Worm (Caenorhabditis elegans) whole organism, late embryonic: ENCODE measurements around the gene ZK930.2.
A peak's percentile ranks its signal among the peaks of the same experiment; 100 is the strongest.

Experiments
- K02D7.2 ChIP-seq: sonication (generic microtip); optimal IDR thresholded peaks from 2 replicates; lab custom pipeline; 2017; ENCODE audit warnings: mild to moderate bottlenecking, missing genetic modification characterization, missing compliant biosample characterization
- K09A11.1 ChIP-seq: sonication (generic microtip); optimal IDR thresholded peaks from 2 replicates; lab custom pipeline; 2017; ENCODE audit warnings: antibody characterized with exemption, mild to moderate bottlenecking, missing genetic modification characterization, missing compliant biosample characterization; ENCODE audit not compliant: insufficient read depth
- T23F11.4 ChIP-seq: fragments of 200-800 bp; sonication (Bioruptor generic); optimal IDR thresholded peaks from 2 replicates; lab custom pipeline; 2018; ENCODE audit warnings: mild to moderate bottlenecking, missing genetic modification characterization, missing compliant biosample characterization
- ceh-24 ChIP-seq: sonication (generic microtip); optimal IDR thresholded peaks from 2 replicates; lab custom pipeline; 2016; ENCODE audit warnings: mild to moderate bottlenecking, missing genetic modification characterization, missing compliant biosample characterization
- ceh-31 ChIP-seq: sonication (generic microtip); optimal IDR thresholded peaks from 2 replicates; lab custom pipeline; 2016; ENCODE audit warnings: missing genetic modification characterization, missing compliant biosample characterization
- ceh-45 ChIP-seq: fragments of 200-800 bp; sonication (Bioruptor generic); IDR thresholded peaks from 2 replicates; pipeline ENCODE4 v1.3.6; 2022; ENCODE audit warnings: missing genetic modification reagents, missing genetic modification characterization, missing compliant biosample characterization
- ceh-48 ChIP-seq: sonication (generic microtip); optimal IDR thresholded peaks from 2 replicates; lab custom pipeline; 2016; ENCODE audit warnings: missing genetic modification characterization, inconsistent platforms, missing compliant biosample characterization
- ceh-6 ChIP-seq: fragments of 200-800 bp; sonication (Bioruptor generic); optimal IDR thresholded peaks from 2 replicates; lab custom pipeline; 2018; ENCODE audit warnings: mild to moderate bottlenecking, missing genetic modification characterization, missing compliant biosample characterization
- che-1 ChIP-seq: sonication (generic microtip); optimal IDR thresholded peaks from 2 replicates; lab custom pipeline; 2016; ENCODE audit warnings: mild to moderate bottlenecking, missing genetic modification characterization, missing compliant biosample characterization
- dmd-4 ChIP-seq: sonication (generic microtip); optimal IDR thresholded peaks from 2 replicates; lab custom pipeline; 2016; ENCODE audit warnings: borderline replicate concordance, missing genetic modification characterization, missing compliant biosample characterization
- elt-2 ChIP-seq: sonication (generic microtip); optimal IDR thresholded peaks from 2 replicates; lab custom pipeline; 2016; ENCODE audit warnings: missing genetic modification reagents, missing genetic modification characterization, missing compliant biosample characterization
- ets-4 ChIP-seq: sonication (generic microtip); optimal IDR thresholded peaks from 2 replicates; lab custom pipeline; 2016; ENCODE audit warnings: missing genetic modification characterization, missing compliant biosample characterization
- fax-1 ChIP-seq: sonication (generic microtip); optimal IDR thresholded peaks from 2 replicates; lab custom pipeline; 2016; ENCODE audit warnings: missing genotype, missing genetic modification characterization, missing compliant biosample characterization
- fkh-6 ChIP-seq: sonication (generic microtip); optimal IDR thresholded peaks from 2 replicates; lab custom pipeline; 2016; ENCODE audit warnings: missing genetic modification characterization, missing compliant biosample characterization
- gmeb-2 ChIP-seq: sonication (generic microtip); optimal IDR thresholded peaks from 2 replicates; lab custom pipeline; 2016; ENCODE audit warnings: missing genetic modification characterization, inconsistent platforms, missing compliant biosample characterization
- hlh-15 ChIP-seq: sonication (generic microtip); optimal IDR thresholded peaks from 2 replicates; lab custom pipeline; 2016; ENCODE audit warnings: missing genetic modification characterization, missing compliant biosample characterization
- hlh-30 ChIP-seq: sonication (generic microtip); optimal IDR thresholded peaks from 2 replicates; lab custom pipeline; 2017; ENCODE audit warnings: antibody characterized with exemption, missing genetic modification characterization, missing compliant biosample characterization; ENCODE audit not compliant: insufficient read depth
- hlh-8 ChIP-seq: sonication (generic microtip); optimal IDR thresholded peaks from 2 replicates; lab custom pipeline; 2016; ENCODE audit warnings: missing genotype, missing genetic modification characterization, missing compliant biosample characterization
- lim-6 ChIP-seq: sonication (generic microtip); optimal IDR thresholded peaks from 2 replicates; lab custom pipeline; 2016; ENCODE audit warnings: missing genetic modification characterization, missing compliant biosample characterization
- madf-2 ChIP-seq: sonication (generic microtip); optimal IDR thresholded peaks from 2 replicates; lab custom pipeline; 2017; ENCODE audit warnings: missing genetic modification characterization, missing compliant biosample characterization
- mec-3 ChIP-seq: sonication (generic microtip); optimal IDR thresholded peaks from 2 replicates; lab custom pipeline; 2016; ENCODE audit warnings: borderline replicate concordance, missing genetic modification characterization, missing compliant biosample characterization
- nfya-1 ChIP-seq: sonication (generic microtip); optimal IDR thresholded peaks from 2 replicates; lab custom pipeline; 2017; ENCODE audit warnings: missing genetic modification characterization, mild to moderate bottlenecking, missing compliant biosample characterization, antibody characterized with exemption, moderate library complexity
- nhr-232 ChIP-seq: sonication (generic microtip); optimal IDR thresholded peaks from 2 replicates; lab custom pipeline; 2016; ENCODE audit warnings: missing genetic modification characterization, missing compliant biosample characterization
- odd-2 ChIP-seq: sonication (generic microtip); optimal IDR thresholded peaks from 2 replicates; lab custom pipeline; 2017; ENCODE audit warnings: antibody characterized with exemption, mild to moderate bottlenecking, missing genetic modification characterization, missing compliant biosample characterization
- pag-3 ChIP-seq: sonication (generic microtip); optimal IDR thresholded peaks from 2 replicates; lab custom pipeline; 2016; ENCODE audit warnings: missing compliant biosample characterization, missing genetic modification characterization, borderline replicate concordance
- pat-9 ChIP-seq: fragments of 200-800 bp; sonication (Bioruptor generic); optimal IDR thresholded peaks from 2 replicates; lab custom pipeline; 2018; ENCODE audit warnings: mild to moderate bottlenecking, missing genetic modification characterization, moderate library complexity, missing compliant biosample characterization
- pha-2 ChIP-seq: sonication (generic microtip); optimal IDR thresholded peaks from 2 replicates; lab custom pipeline; 2017; ENCODE audit warnings: mild to moderate bottlenecking, missing genetic modification characterization, missing compliant biosample characterization
- pha-4 ChIP-seq: fragments of 150-350 bp; optimal IDR thresholded peaks from 2 replicates; lab custom pipeline; 2018; ENCODE audit warnings: missing biosample characterization, missing genetic modification reagents, missing genetic modification characterization
- pqm-1 ChIP-seq: sonication (generic microtip); optimal IDR thresholded peaks from 2 replicates; lab custom pipeline; 2016; ENCODE audit warnings: missing genetic modification characterization, missing compliant biosample characterization
- pros-1 ChIP-seq: fragments of 150-350 bp; optimal IDR thresholded peaks from 2 replicates; lab custom pipeline; 2014; ENCODE audit warnings: missing biosample characterization, missing genetic modification reagents, missing genetic modification characterization
- rnt-1 ChIP-seq: sonication (generic microtip); optimal IDR thresholded peaks from 2 replicates; lab custom pipeline; 2016; ENCODE audit warnings: missing genetic modification characterization, missing compliant biosample characterization
- sdc-2 ChIP-seq: sonication (generic microtip); optimal IDR thresholded peaks from 2 replicates; lab custom pipeline; 2016; ENCODE audit warnings: missing genotype, missing genetic modification characterization, missing compliant biosample characterization
- sox-4 ChIP-seq: sonication (generic microtip); optimal IDR thresholded peaks from 2 replicates; lab custom pipeline; 2017; ENCODE audit warnings: mild to moderate bottlenecking, missing genetic modification characterization, inconsistent platforms, missing compliant biosample characterization
- unc-55 ChIP-seq: sonication (generic microtip); optimal IDR thresholded peaks from 2 replicates; lab custom pipeline; 2017; ENCODE audit warnings: missing biosample characterization, missing genetic modification reagents, missing genetic modification characterization
- unc-86 ChIP-seq: sonication (generic microtip); optimal IDR thresholded peaks from 2 replicates; lab custom pipeline; 2016; ENCODE audit warnings: missing genetic modification characterization, missing compliant biosample characterization
- zip-5 ChIP-seq: sonication (generic microtip); optimal IDR thresholded peaks from 2 replicates; lab custom pipeline; 2016; ENCODE audit warnings: missing genetic modification characterization, missing compliant biosample characterization
- ztf-16 ChIP-seq: sonication (generic microtip); optimal IDR thresholded peaks from 2 replicates; lab custom pipeline; 2017; ENCODE audit warnings: missing genetic modification characterization, missing compliant biosample characterization

ZK930.2 gene

DNA sequence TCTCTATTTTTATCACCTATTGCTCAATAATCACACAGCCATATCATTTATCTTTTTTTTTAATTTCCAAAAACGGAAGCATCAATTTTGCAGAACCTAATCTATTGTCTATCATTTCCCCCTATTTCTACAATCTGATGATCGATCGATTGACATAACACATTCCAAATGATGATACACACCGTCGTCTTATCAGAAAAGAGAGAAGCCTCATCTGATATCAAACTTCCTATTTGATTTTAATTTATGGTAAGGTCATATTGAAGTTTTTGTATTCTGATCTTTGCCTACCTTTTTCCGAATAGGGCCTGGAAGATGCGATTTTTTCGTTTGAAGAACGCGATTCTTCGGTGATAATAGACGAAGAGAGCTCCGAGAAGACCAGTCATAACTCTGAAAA lies 43.7 kb downstream of the ZK930.2 start:
- TF ChIP-seq unc-86 (tag; lab: Kevin White, UChicago) (no peak), che-1 (tag; lab: Kevin White, UChicago) (no peak), ztf-16 (no peak), ceh-45 (GFP tag; lab: Robert Waterston, UW) (no peak), pros-1 (tag; lab: Kevin White, UChicago) (no peak), nfya-1 (tag; lab: Kevin White, UChicago) (no peak), ceh-24 (tag; lab: Kevin White, UChicago) (no peak), pha-2 (tag; lab: Kevin White, UChicago) (no peak), zip-5 (tag; lab: Kevin White, UChicago) (no peak), gmeb-2 (tag; lab: Kevin White, UChicago) (no peak), lim-6 (tag; lab: Kevin White, UChicago) (no peak), ceh-31 (tag; lab: Kevin White, UChicago) (no peak), odd-2 (no peak), dmd-4 (tag; lab: Kevin White, UChicago) (no peak)

DNA sequence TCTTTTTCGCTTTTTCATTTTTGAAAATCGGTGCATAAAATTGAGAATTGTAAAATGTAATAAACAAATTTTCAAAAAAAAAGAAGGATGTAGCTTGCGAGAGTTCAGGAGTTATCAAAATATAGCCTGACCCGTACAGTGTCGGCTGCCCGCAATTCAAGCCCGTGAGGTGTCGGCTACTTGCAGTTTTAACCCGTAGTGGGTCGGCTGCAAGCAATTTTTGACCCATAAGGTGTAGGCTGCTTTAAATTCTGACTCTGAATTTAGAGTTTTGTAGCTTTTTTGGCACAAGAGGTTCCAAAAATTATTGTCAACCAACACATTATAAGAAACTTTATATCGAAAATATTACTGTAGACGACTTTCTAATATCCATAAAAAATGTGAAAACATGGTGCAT lies 47.3 kb downstream of the ZK930.2 start:
- TF ChIP-seq ets-4: no peak
- no peak for TF ChIP-seq fax-1 (tag; lab: Kevin White, UChicago)
- TF ChIP-seq K09A11.1 (tag; lab: Kevin White, UChicago): no peak

DNA sequence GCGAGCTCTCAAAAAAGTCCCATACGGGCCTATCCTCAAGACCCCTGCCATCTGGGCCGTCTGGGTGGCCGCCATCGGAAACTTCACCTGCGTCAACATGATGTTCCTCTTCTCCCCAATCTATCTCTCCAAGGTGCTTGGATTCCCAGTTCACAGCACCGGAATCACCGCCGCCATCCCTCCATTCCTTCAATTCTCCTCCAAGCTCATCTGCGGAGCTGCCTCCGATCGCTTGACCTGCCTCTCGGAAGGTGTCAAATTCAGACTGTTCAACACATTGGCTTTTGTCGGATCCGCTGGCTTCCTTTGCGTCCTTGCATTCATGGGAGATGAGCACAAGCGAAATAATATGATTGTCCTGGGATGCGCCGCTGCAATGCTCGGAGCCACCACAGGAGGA lies 48.2 kb downstream of the ZK930.2 start:
- TF ChIP-seq sdc-2 (tag; lab: Kevin White, UChicago): peak; percentile 7
- no peak for TF ChIP-seq madf-2 (tag; lab: Kevin White, UChicago)

DNA sequence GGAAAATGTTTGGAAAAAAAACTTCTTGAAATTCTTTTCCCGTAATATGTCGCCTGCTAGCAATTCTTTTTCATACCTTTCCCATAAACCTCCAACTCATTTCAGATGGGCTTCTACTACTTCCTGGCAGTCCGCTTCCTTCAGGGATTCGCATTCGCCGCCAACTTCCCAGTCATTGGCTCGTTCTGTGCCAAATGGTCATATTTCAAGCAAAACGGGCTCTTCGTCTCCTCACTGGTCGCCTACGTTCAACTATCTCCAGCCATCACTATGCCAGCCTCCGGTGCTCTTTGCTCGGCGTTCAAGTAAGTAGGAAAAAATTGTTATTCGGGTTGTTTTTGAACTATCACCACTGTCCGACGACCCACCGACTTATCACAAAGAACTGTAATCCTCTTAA lies 49.2 kb downstream of the ZK930.2 start:
- TF ChIP-seq hlh-15: no peak
- no peak for TF ChIP-seq fkh-6 (tag; lab: Kevin White, UChicago)
- no peak for TF ChIP-seq hlh-8 (tag; lab: Kevin White, UChicago)
- no peak for TF ChIP-seq pag-3 (tag; lab: Kevin White, UChicago)
- TF ChIP-seq unc-55 (GFP tag; lab: Kevin White, UChicago): no peak
- TF ChIP-seq ceh-48 (tag; lab: Kevin White, UChicago): no peak
- TF ChIP-seq sox-4: no peak
- TF ChIP-seq K02D7.2 (tag; lab: Kevin White, UChicago): no peak
- TF ChIP-seq fax-1 (tag; lab: Kevin White, UChicago): no peak
- no peak for TF ChIP-seq K09A11.1 (tag; lab: Kevin White, UChicago)
- TF ChIP-seq pqm-1: no peak
- TF ChIP-seq nhr-232: no peak
- TF ChIP-seq, all 69 proteins: peak for 0

DNA sequence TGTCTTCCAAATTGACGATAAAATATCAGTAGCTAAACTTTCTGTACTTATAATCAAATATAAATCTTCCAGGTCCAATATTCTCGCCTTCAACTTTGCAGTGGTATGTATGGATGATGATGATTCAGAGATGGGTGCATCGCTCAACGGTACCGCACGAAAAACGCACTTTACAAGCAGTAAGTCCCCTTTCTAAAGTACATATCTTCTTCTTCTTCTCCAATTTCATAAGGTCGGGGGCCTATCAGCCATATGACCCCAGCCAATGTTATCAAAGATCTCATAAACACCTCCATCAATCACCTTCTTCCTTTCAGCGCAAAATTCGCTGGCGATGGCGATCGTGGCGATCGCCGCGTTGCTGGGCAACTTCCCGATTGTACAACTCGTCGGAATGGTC lies 49.8 kb downstream of the ZK930.2 start:
- TF ChIP-seq rnt-1 (no peak), ceh-31 (tag; lab: Kevin White, UChicago) (no peak), fkh-6 (tag; lab: Kevin White, UChicago) (no peak), pha-4 (tag; lab: Kevin White, UChicago) (no peak), ceh-6 (GFP tag; lab: Kevin White, UChicago) (no peak), T23F11.4 (GFP tag; lab: Kevin White, UChicago) (no peak), elt-2 (tag; lab: Kevin White, UChicago) (no peak), pat-9 (tag; lab: Kevin White, UChicago) (no peak), hlh-30 (no peak), madf-2 (tag; lab: Kevin White, UChicago) (no peak), mec-3 (tag; lab: Kevin White, UChicago) (no peak)
